Worm (Caenorhabditis elegans): ENCODE data around the gene srz-64.
A peak's percentile ranks its signal among the peaks of the same experiment; 100 is the strongest.

The srz-64 gene

DNA sequence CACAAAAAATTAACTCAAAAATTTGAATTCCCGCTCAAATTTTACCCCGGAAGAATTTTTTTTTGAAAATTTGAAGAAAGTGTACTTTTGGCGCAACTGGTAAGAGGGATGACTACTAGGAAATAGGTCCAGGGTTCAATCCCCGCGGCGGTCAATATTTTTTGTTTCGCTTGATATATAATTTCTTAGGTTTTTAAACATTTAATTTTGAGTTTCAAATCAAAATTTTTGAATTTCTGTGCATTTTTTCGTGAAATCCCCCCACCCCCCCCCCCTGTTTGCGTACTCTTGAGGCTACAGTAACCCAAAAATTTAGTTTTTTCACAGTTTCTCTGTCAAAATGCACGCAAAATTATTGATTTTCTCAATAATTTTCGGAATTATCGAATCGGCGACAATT, 5.1 kb upstream of the srz-64 start, which contains the start of gene Y57G7A.1:
Y57G7A.1 (plus strand) TSS at position 301 of the 400 bp plus-strand sequence.
- no peak for TF ChIP-seq nhr-90 (tag; optimal IDR thresholded peaks at IDR 0.05; ENCODE audit: poor library complexity)
- no peak for TF ChIP-seq ztf-11 (tag; optimal IDR thresholded peaks at IDR 0.05)
- TF ChIP-seq tlp-1 (tag; optimal IDR thresholded peaks at IDR 0.05): no peak
- TF ChIP-seq skn-1 (tag; optimal IDR thresholded peaks at IDR 0.05): no peak
- TF ChIP-seq pqm-1 (tag; optimal IDR thresholded peaks at IDR 0.05): no peak
- TF ChIP-seq fkh-4 (tag; optimal IDR thresholded peaks at IDR 0.05; ENCODE audit: borderline replicate concordance): no peak
- TF ChIP-seq lin-14 (GFP tag; optimal IDR thresholded peaks at IDR 0.05): no peak
- no peak for TF ChIP-seq egl-27 (tag; optimal IDR thresholded peaks at IDR 0.05)
- TF ChIP-seq lin-39 (tag; optimal IDR thresholded peaks at IDR 0.05): no peak
- no peak for TF ChIP-seq isw-1 (GFP tag; IDR thresholded peaks at IDR 0.05)
- TF ChIP-seq elt-2 (tag; optimal IDR thresholded peaks at IDR 0.05): no peak
- TF ChIP-seq swsn-7 (tag; optimal IDR thresholded peaks at IDR 0.05): no peak
- TF ChIP-seq unc-86 (tag; optimal IDR thresholded peaks at IDR 0.05): no peak
- TF ChIP-seq sup-37 (GFP tag; optimal IDR thresholded peaks at IDR 0.05): no peak
- no peak for TF ChIP-seq ceh-88 (GFP tag; IDR thresholded peaks at IDR 0.05)
- no peak for TF ChIP-seq hlh-4 (tag; optimal IDR thresholded peaks at IDR 0.05)
- TF ChIP-seq pag-3 (tag; optimal IDR thresholded peaks at IDR 0.05; ENCODE audit: borderline replicate concordance, insufficient read depth): no peak
- TF ChIP-seq snu-23 (GFP tag; optimal IDR thresholded peaks at IDR 0.05): no peak
- no peak for TF ChIP-seq tbx-2 (tag; optimal IDR thresholded peaks at IDR 0.05)
- no peak for TF ChIP-seq nhr-71 (tag; optimal IDR thresholded peaks at IDR 0.05)

DNA sequence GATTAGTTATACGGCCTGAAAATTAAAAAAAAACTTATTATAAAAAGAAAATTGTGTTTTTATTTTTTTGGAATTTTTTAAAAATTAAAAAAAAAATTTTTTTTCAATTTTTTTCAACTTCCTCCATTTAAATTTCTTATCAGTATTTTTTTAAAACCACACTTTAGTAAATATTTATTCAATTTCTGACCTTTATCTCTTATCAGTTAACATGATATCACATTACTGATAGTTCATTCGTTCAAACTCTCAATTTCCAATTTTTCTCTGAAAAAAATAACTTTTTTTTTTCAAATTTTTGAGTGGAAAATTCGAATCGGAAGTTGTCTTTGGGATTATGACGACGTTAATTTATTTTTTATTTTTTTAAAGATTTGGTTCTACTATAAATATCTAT, 4.6 kb upstream of the srz-64 start:
- TF ChIP-seq unc-98 (GFP tag; IDR thresholded peaks at IDR 0.05) (no peak), pag-3 (tag; optimal IDR thresholded peaks at IDR 0.05; ENCODE audit: borderline replicate concordance, insufficient read depth) (no peak), elt-2 (tag; optimal IDR thresholded peaks at IDR 0.05) (peak; percentile 46), swsn-7 (tag; optimal IDR thresholded peaks at IDR 0.05) (no peak), lin-14 (GFP tag; optimal IDR thresholded peaks at IDR 0.05) (no peak), nhr-71 (tag; optimal IDR thresholded peaks at IDR 0.05) (no peak), nhr-85 (tag) (peak; percentile 5)

DNA sequence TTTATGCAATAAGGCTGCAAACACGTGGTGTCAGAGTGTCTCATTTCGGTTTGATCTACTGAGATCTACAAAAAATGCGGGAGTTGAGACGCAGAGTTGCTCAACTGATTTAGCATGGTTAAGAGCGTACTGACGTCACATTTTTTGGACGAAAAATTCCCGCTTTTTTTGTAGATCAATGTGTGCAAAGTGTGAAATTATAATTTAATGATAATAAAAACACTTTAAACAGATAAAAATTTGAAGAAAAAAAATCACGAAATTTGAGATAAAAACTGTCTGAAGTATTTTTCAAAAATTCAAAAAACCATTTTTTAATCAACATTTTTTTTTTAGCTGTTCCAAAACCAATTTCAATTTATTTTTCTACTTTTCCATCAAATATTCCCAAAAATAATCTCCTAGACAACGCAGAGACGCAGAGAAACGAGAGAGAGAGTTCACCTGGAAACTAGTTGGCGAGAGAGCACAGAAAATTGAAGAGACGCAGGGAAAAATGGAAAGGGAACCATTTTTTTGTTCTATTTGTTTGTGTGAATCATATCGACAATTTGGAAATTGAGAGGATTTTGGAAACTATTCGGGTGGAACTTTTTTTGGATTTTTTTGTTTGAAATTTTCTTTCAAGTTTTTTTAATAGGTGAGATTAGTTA, 4.1 kb upstream of the srz-64 start:
- TF ChIP-seq grh-1 (GFP tag; IDR thresholded peaks at IDR 0.05) (peak; percentile 71), mep-1 (tag; optimal IDR thresholded peaks at IDR 0.05) (peak; percentile 14), ces-1 (GFP tag; optimal IDR thresholded peaks at IDR 0.05) (no peak), nhr-71 (tag; optimal IDR thresholded peaks at IDR 0.05) (peak; percentile 1), lin-39 (tag; optimal IDR thresholded peaks at IDR 0.05) (no peak), lsy-2 (tag; optimal IDR thresholded peaks at IDR 0.05) (peak in 1 of 2 experiments; percentile 15), swsn-7 (tag; optimal IDR thresholded peaks at IDR 0.05) (peak; percentile 23), lin-14 (GFP tag; optimal IDR thresholded peaks at IDR 0.05) (peak; percentile 51), fos-1 (tag; optimal IDR thresholded peaks at IDR 0.05) (peak; percentile 12), unc-130 (tag; optimal IDR thresholded peaks at IDR 0.05) (no peak), efl-1 (optimal IDR thresholded peaks at IDR 0.05) (peak; percentile 33), efl-1 (GFP tag; optimal IDR thresholded peaks at IDR 0.05 in 1 of 2) (peak; percentile 5 to 80)

DNA sequence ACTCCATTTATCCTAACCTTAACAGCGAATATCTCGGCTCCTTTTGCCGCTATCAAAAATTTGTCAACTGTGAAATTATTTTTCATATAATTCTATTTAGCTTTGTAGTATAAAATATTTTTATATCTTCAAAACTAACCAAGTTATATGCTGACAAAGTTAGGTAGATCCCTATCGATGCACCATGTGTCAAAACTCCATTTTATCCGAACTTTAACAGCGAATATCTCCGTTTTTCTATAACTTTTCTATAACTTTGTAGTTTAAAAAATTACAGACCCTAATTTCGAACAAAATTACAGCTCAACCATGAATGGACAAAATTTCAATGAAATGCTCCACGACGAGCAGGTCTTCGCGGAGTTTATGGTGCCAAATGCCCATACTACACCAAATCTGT, 2.7 kb upstream of the srz-64 start, which contains the start of gene Y57G7A.2:
Y57G7A.2 (plus strand) TSS at position 301 of the 400 bp plus-strand sequence.
- TF ChIP-seq lin-13 (GFP tag; optimal IDR thresholded peaks at IDR 0.05) (no peak), dsc-1 (tag; optimal IDR thresholded peaks at IDR 0.05) (no peak), ceh-88 (GFP tag; IDR thresholded peaks at IDR 0.05) (no peak)

ce11 chrII:1285514-1285913, 7.5 kb downstream of the srz-64 start, which contains the start of the genes Y57G7A.6 and Y57G7A.3:
Y57G7A.6 (minus strand) TSS chrII:1285614.
Y57G7A.3 (plus strand) TSS chrII:1285782.
- no peak for TF ChIP-seq rnt-1 (tag; optimal IDR thresholded peaks at IDR 0.05)
- no peak for TF ChIP-seq nhr-237 (tag; optimal IDR thresholded peaks at IDR 0.05)
- TF ChIP-seq mef-2 (tag; optimal IDR thresholded peaks at IDR 0.05): no peak
- TF ChIP-seq snpc-4 (tag; optimal IDR thresholded peaks at IDR 0.05): no peak
- no peak for TF ChIP-seq nhr-11 (tag; optimal IDR thresholded peaks at IDR 0.05)
- TF ChIP-seq dpl-1 (GFP tag; optimal IDR thresholded peaks at IDR 0.05): no peak
- no peak for TF ChIP-seq grh-1 (GFP tag; IDR thresholded peaks at IDR 0.05)
